Fruit fly (Drosophila melanogaster): ENCODE measurements around the gene CG5835.

dm6 chr3R:19108126-19108525 lies 45.4 kb downstream of the CG5835 start:
- no peak for TF ChIP-seq CG34406 (GFP tag; optimal IDR thresholded peaks at IDR 0.05)
- no peak for TF ChIP-seq lz (GFP tag; optimal IDR thresholded peaks at IDR 0.05)
- TF ChIP-seq spab (GFP tag; optimal IDR thresholded peaks at IDR 0.05), result no peak

Data from whole organism, prepupa.